Fruit fly (Drosophila melanogaster): Measurements from ENCODE around the gene CG9459.
A peak's percentile ranks its signal among the peaks of the same experiment; 100 is the strongest.

CG9459 gene

DNA sequence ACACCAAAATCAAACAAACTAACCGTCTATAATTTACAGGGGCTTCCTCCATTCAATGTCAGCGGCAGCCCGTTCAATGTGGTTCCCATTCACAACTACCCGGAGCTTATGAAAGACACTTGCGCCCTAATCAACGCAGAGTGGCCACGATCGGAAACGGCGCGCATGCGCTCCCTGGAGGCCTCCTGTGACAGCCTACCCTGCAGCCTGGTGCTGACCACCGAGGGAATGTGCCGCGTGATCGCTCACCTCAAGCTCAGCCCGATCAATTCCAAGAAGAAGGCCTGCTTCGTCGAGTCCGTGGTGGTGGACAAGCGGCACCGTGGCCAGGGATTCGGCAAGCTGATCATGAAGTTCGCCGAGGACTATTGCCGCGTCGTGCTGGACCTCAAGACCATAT is 49.3 kb downstream of the CG9459 start, which contains the start of gene MED6 (continued):
- TF ChIP-seq Sry-δ (GFP tag; optimal IDR thresholded peaks at IDR 0.05), result no peak
- TF ChIP-seq abd-A (tag; optimal IDR thresholded peaks at IDR 0.05), result no peak

DNA sequence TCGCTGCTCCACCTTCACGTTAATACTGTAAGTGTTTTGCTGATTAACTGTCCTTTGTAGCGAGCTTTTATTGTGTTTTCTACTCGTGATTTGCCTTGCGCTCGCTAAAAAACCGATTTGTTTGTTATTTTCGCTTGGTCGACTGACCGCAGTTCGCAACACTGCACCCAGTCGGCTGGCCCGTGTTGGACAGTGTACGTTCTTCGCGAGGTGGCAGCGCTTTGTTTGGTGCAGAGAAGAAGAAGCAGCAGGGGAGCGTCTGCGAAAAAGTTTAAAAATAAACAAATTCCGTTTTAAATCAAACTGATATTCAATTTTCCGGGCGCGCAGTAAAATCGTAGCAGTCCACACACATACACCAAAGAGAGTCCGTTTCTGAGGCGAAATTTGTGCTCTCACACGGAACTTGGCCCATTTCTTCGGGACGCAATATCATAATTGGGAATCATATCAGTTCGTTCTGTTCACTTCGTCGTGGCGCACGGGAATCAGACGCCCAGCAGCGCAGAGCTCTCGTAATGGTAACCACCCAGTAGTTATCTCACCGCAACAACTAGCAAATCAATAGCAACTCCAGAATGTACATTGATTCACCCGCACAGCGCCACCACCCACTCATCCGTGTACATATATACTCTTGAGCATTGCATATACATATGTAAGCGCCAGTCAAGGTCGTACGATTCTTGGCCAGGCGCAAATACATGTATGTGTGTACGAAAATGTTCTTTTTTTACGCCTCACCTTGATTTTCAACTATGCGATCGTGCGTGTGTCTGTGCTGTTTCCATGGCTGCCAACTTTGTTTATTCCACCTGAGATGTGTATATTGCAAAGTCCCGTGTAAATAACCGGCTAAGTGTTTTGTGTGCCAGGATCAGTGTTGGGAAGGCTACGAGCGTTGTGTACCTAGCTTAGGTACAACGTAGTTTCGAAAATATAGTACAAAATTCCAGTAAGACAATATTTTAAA is 50.3 kb downstream of the CG9459 start, which contains the start of gene Naa80:
Naa80 (plus strand) TSS at position 215 of the 973 bp plus-strand sequence.
- TF ChIP-seq oc (tag; optimal IDR thresholded peaks at IDR 0.05), result no peak
- TF ChIP-seq az2 (GFP tag; optimal IDR thresholded peaks at IDR 0.05), result peak; percentile 44
- TF ChIP-seq al (GFP tag; IDR thresholded peaks at IDR 0.05), result peak; percentile 61
- TF ChIP-seq run (tag; optimal IDR thresholded peaks at IDR 0.05), result no peak
- peak; percentile 84 for TF ChIP-seq maf-S (GFP tag; optimal IDR thresholded peaks at IDR 0.05)
- TF ChIP-seq kni (GFP tag; optimal IDR thresholded peaks at IDR 0.05), result peak; percentile 54
- peak; percentile 53; the same call in 2 of the 3 replicates for TF ChIP-seq CG34224 (GFP tag; IDR thresholded peaks at IDR 0.05; ENCODE audit: partially characterized antibody)
- peak; percentile 38 for TF ChIP-seq da (GFP tag; optimal IDR thresholded peaks at IDR 0.05)
- peak; percentile 55; the same call in 1 of the 2 replicates for TF ChIP-seq lmd (GFP tag; IDR thresholded peaks at IDR 0.05)
- no peak for TF ChIP-seq dmrt99B (tag; optimal IDR thresholded peaks at IDR 0.05)
- TF ChIP-seq Sox100B (GFP tag; optimal IDR thresholded peaks at IDR 0.05), result no peak
- no peak for TF ChIP-seq br (optimal IDR thresholded peaks at IDR 0.05)
- peak; percentile 66 for TF ChIP-seq HHEX (GFP tag; optimal IDR thresholded peaks at IDR 0.05)
- TF ChIP-seq CG8924 (tag; optimal IDR thresholded peaks at IDR 0.05), result peak; percentile 60
- peak; percentile 57 for TF ChIP-seq repo (GFP tag; optimal IDR thresholded peaks at IDR 0.05)
- no peak for TF ChIP-seq org-1 (GFP tag; optimal IDR thresholded peaks at IDR 0.05)
- TF ChIP-seq gcm2 (GFP tag; optimal IDR thresholded peaks at IDR 0.05), result no peak
- peak; percentile 7 for TF ChIP-seq CG7928 (GFP tag; optimal IDR thresholded peaks at IDR 0.05)
- peak; percentile 58 for TF ChIP-seq bcd (GFP tag; optimal IDR thresholded peaks at IDR 0.05)
- no peak for TF ChIP-seq Gsc (GFP tag; IDR thresholded peaks at IDR 0.05)
- TF ChIP-seq CG42726 (GFP tag; IDR thresholded peaks at IDR 0.05; ENCODE audit: partially characterized antibody), result peak; percentile 65
- TF ChIP-seq CG6654 (GFP tag; optimal IDR thresholded peaks at IDR 0.05), result no peak
- peak; percentile 59 for TF ChIP-seq eyg (GFP tag; optimal IDR thresholded peaks at IDR 0.05)
- TF ChIP-seq chn (GFP tag; optimal IDR thresholded peaks at IDR 0.05), result peak; percentile 80
- no peak for TF ChIP-seq D (optimal IDR thresholded peaks at IDR 0.05)
- TF ChIP-seq D (GFP tag; optimal IDR thresholded peaks at IDR 0.05), result no peak
- TF ChIP-seq Eip74EF (GFP tag; optimal IDR thresholded peaks at IDR 0.05), result no peak
- TF ChIP-seq CG9437 (GFP tag; optimal IDR thresholded peaks at IDR 0.05), result no peak
- 0 out of 2 replicates have a peak, but pooled peaks have one; percentile 6 for TF ChIP-seq danr (GFP tag; IDR thresholded peaks at IDR 0.05)
- no peak for TF ChIP-seq mld (GFP tag; IDR thresholded peaks at IDR 0.05; ENCODE audit: partially characterized antibody)
- peak; percentile 30; the same call in 1 of the 2 replicates for TF ChIP-seq CG9215 (GFP tag; IDR thresholded peaks at IDR 0.05)
- TF ChIP-seq CG33213 (GFP tag; optimal IDR thresholded peaks at IDR 0.05), result peak; percentile 57
- no peak for TF ChIP-seq CG10565 (GFP tag; optimal IDR thresholded peaks at IDR 0.05)
- TF ChIP-seq CG7372 (GFP tag; IDR thresholded peaks at IDR 0.05), result no peak
- TF ChIP-seq CG10267 (tag; optimal IDR thresholded peaks at IDR 0.05), result peak; percentile 95
- 0 out of 2 replicates have a peak, but pooled peaks have one; percentile 33 for TF ChIP-seq seq (GFP tag; IDR thresholded peaks at IDR 0.05)
- peak; percentile 54 for TF ChIP-seq Hr3 (GFP tag; optimal IDR thresholded peaks at IDR 0.05)
- peak; percentile 28; the same call in 1 of the 2 replicates for TF ChIP-seq inv (GFP tag; IDR thresholded peaks at IDR 0.05; ENCODE audit: partially characterized antibody)
- peak; percentile 53 for TF ChIP-seq grau (tag; optimal IDR thresholded peaks at IDR 0.05)
- TF ChIP-seq CG1832 (GFP tag; optimal IDR thresholded peaks at IDR 0.05), result no peak
- TF ChIP-seq Meics (GFP tag; optimal IDR thresholded peaks at IDR 0.05), result peak; percentile 57
- TF ChIP-seq Ets97D (GFP tag; optimal IDR thresholded peaks at IDR 0.05), result peak; percentile 87
- TF ChIP-seq Dek (tag; optimal IDR thresholded peaks at IDR 0.05), result peak; percentile 34
- no peak for TF ChIP-seq h (optimal IDR thresholded peaks at IDR 0.05)
- peak; percentile 75 for TF ChIP-seq Hsf (GFP tag; optimal IDR thresholded peaks at IDR 0.05)

Measured in whole organism, embryonic.